Fruit fly (Drosophila melanogaster) whole organism, embryonic: ENCODE data around the gene yellow-e.

ENCODE experiments used
- Awh ChIP-seq: fragments of 200-800 bp; sonication (Bioruptor generic); IDR thresholded peaks from 2 replicates; pipeline ENCODE4, ENCODE4 v1.3.6; 2022; ENCODE audit warnings: missing biosample characterization, missing genetic modification characterization
- CG10147 ChIP-seq: fragments of 200-800 bp; sonication (Bioruptor generic); optimal IDR thresholded peaks from 2 replicates; lab custom pipeline; 2019; ENCODE audit warnings: missing biosample characterization, mild to moderate bottlenecking, missing genetic modification characterization, moderate library complexity
- CG11247 ChIP-seq: fragments of 200-800 bp; sonication (Bioruptor generic); IDR thresholded peaks from 2 replicates; pipeline ENCODE4 v1.3.6; 2022; ENCODE audit warnings: missing biosample characterization, missing genetic modification characterization
- CG13894 ChIP-seq: fragments of 200-800 bp; sonication (Bioruptor generic); optimal IDR thresholded peaks from 3 replicates; lab custom pipeline; 2018; ENCODE audit warnings: missing biosample characterization, mild to moderate bottlenecking, missing genetic modification characterization, moderate library complexity
- CG17612 ChIP-seq: fragments of 200-800 bp; sonication (Bioruptor generic); IDR thresholded peaks from 2 replicates; pipeline ENCODE4 v1.3.6; 2022; ENCODE audit warnings: missing biosample characterization, missing genetic modification characterization
- CG17802 ChIP-seq: fragments of 200-800 bp; sonication (Bioruptor generic); optimal IDR thresholded peaks from 2 replicates; lab custom pipeline; 2018; ENCODE audit warnings: missing biosample characterization, mild to moderate bottlenecking, missing genetic modification characterization, moderate library complexity
- CG17829 ChIP-seq: fragments of 200-800 bp; optimal IDR thresholded peaks from 2 replicates; lab custom pipeline; 2019; ENCODE audit warnings: missing biosample characterization, mild to moderate bottlenecking, missing genetic modification characterization, moderate library complexity
- CG18262 ChIP-seq: fragments of 200-800 bp; optimal IDR thresholded peaks from 3 replicates; lab custom pipeline; 2019; ENCODE audit warnings: missing biosample characterization, mild to moderate bottlenecking, missing genetic modification characterization, moderate library complexity
- CG18619 ChIP-seq: fragments of 200-800 bp; sonication (Bioruptor generic); optimal IDR thresholded peaks from 3 replicates; lab custom pipeline; 2017; ENCODE audit warnings: missing biosample characterization, mild to moderate bottlenecking, missing genetic modification characterization
- CG2120 ChIP-seq: fragments of 200-800 bp; sonication (Bioruptor generic); optimal IDR thresholded peaks from 3 replicates; lab custom pipeline; 2016; ENCODE audit warnings: missing biosample characterization, missing genetic modification characterization
- CG31224 ChIP-seq: fragments of 200-800 bp; sonication (Bioruptor generic); IDR thresholded peaks from 2 replicates; pipeline ENCODE4 v1.3.6; 2022; ENCODE audit warnings: missing biosample characterization, missing genetic modification characterization
- CG33557 ChIP-seq: fragments of 200-800 bp; sonication (Bioruptor generic); optimal IDR thresholded peaks from 2 replicates; lab custom pipeline; 2019; ENCODE audit warnings: missing biosample characterization, mild to moderate bottlenecking, missing genetic modification characterization, moderate library complexity
- CG3838 ChIP-seq: fragments of 200-800 bp; sonication (Bioruptor generic); optimal IDR thresholded peaks from 3 replicates; lab custom pipeline; 2016; ENCODE audit warnings: missing biosample characterization, missing genetic modification characterization
- CG3995 ChIP-seq: fragments of 200-800 bp; sonication (Bioruptor generic); optimal IDR thresholded peaks from 3 replicates; lab custom pipeline; 2016; ENCODE audit warnings: missing biosample characterization, missing genetic modification characterization
- CG4424 ChIP-seq: fragments of 200-800 bp; sonication (Bioruptor generic); optimal IDR thresholded peaks from 3 replicates; lab custom pipeline; 2016; ENCODE audit warnings: missing biosample characterization, missing genetic modification characterization
- CG4854 ChIP-seq: fragments of 200-800 bp; sonication (Bioruptor generic); optimal IDR thresholded peaks from 2 replicates; lab custom pipeline; 2016; ENCODE audit warnings: missing biosample characterization, missing genetic modification characterization, inconsistent platforms
- CG5245 ChIP-seq: fragments of 200-800 bp; sonication (Bioruptor generic); optimal IDR thresholded peaks from 3 replicates; lab custom pipeline; 2016; ENCODE audit warnings: missing biosample characterization, missing genetic modification characterization
- CG6689 ChIP-seq: fragments of 200-800 bp; sonication (Bioruptor generic); IDR thresholded peaks from 2 replicates; pipeline ENCODE4 v1.3.6; 2022; ENCODE audit warnings: missing biosample characterization, missing genetic modification characterization
- Dad ChIP-seq: fragments of 200-800 bp; sonication (Bioruptor generic); optimal IDR thresholded peaks from 3 replicates; lab custom pipeline; 2016; ENCODE audit warnings: missing biosample characterization, missing genetic modification characterization
- Deaf1 ChIP-seq: fragments of 200-800 bp; optimal IDR thresholded peaks from 3 replicates; lab custom pipeline; 2019; ENCODE audit warnings: missing biosample characterization, mild to moderate bottlenecking, missing genetic modification characterization, moderate library complexity
- Doc2 ChIP-seq: fragments of 200-800 bp; sonication (Bioruptor generic); IDR thresholded peaks from 2 replicates; pipeline ENCODE4 v1.3.6; 2022; ENCODE audit warnings: missing biosample characterization, missing genetic modification characterization
- E2f2 ChIP-seq: fragments of 200-800 bp; sonication (Bioruptor generic); IDR thresholded peaks from 2 replicates; pipeline ENCODE4 v1.3.6; 2022; ENCODE audit warnings: missing biosample characterization, missing genetic modification characterization
- Fer3 ChIP-seq: fragments of 200-800 bp; sonication (Bioruptor generic); optimal IDR thresholded peaks from 2 replicates; lab custom pipeline; 2018; ENCODE audit warnings: missing biosample characterization, mild to moderate bottlenecking, missing genetic modification characterization, moderate library complexity
- Gsc ChIP-seq: fragments of 200-800 bp; sonication (Bioruptor generic); IDR thresholded peaks from 2 replicates; pipeline ENCODE4 v1.3.6; 2022; ENCODE audit warnings: missing biosample characterization, missing genetic modification characterization
- HLHmδ ChIP-seq: fragments of 200-800 bp; sonication (Bioruptor generic); optimal IDR thresholded peaks from 2 replicates; lab custom pipeline; 2018; ENCODE audit warnings: missing biosample characterization, mild to moderate bottlenecking, missing genetic modification characterization, moderate library complexity
- Nf-YA ChIP-seq: fragments of 200-800 bp; sonication (Bioruptor generic); IDR thresholded peaks from 2 replicates; pipeline ENCODE4 v1.3.6; 2022; ENCODE audit warnings: missing biosample characterization, missing genetic modification characterization
- Oaz ChIP-seq: fragments of 200-800 bp; sonication (Bioruptor generic); IDR thresholded peaks from 2 replicates; pipeline ENCODE4 v1.3.6; 2022; ENCODE audit warnings: missing biosample characterization, missing genetic modification characterization
- Ptx1 ChIP-seq: fragments of 200-800 bp; sonication (Bioruptor generic); IDR thresholded peaks from 2 replicates; pipeline ENCODE4 v1.3.6; 2022; ENCODE audit warnings: missing biosample characterization, missing genetic modification characterization
- Scr ChIP-seq: fragments of 200-800 bp; sonication (Bioruptor generic); IDR thresholded peaks from 2 replicates; pipeline ENCODE4 v1.3.6; 2022; ENCODE audit warnings: missing biosample characterization, missing genetic modification characterization; ENCODE audit not compliant: partially characterized antibody
- Sin3A ChIP-seq: fragments of >200 bp; optimal IDR thresholded peaks from 2 replicates; lab custom pipeline; 2018
- TFAM ChIP-seq: fragments of 200-800 bp; sonication (Bioruptor generic); optimal IDR thresholded peaks from 2 replicates; lab custom pipeline; 2017; ENCODE audit warnings: missing biosample characterization, missing genetic modification characterization, inconsistent platforms
- abd-A ChIP-seq: fragments of 200-800 bp; sonication (Bioruptor generic); optimal IDR thresholded peaks from 3 replicates; lab custom pipeline; 2019; ENCODE audit warnings: missing biosample characterization, mild to moderate bottlenecking, missing genetic modification characterization, moderate library complexity
- az2 ChIP-seq: fragments of 200-800 bp; sonication (Bioruptor generic); optimal IDR thresholded peaks from 3 replicates; lab custom pipeline; 2016; ENCODE audit warnings: missing biosample characterization, missing genetic modification characterization
- br ChIP-seq: fragments of >200 bp; optimal IDR thresholded peaks from 2 replicates; lab custom pipeline; 2017
- cas ChIP-seq: fragments of 200-800 bp; sonication (Bioruptor generic); IDR thresholded peaks from 2 replicates; pipeline ENCODE4 v1.3.6; 2022; ENCODE audit warnings: missing biosample characterization, missing genetic modification characterization
- chm ChIP-seq: fragments of 200-800 bp; sonication (Bioruptor generic); IDR thresholded peaks from 2 replicates; pipeline ENCODE4 v1.3.6; 2022; ENCODE audit warnings: missing biosample characterization, missing genetic modification characterization
- ci ChIP-seq: fragments of 200-800 bp; sonication (Bioruptor generic); IDR thresholded peaks from 3 replicates; pipeline ENCODE4 v1.3.6; 2022; ENCODE audit warnings: missing biosample characterization, missing genetic modification characterization
- dimm ChIP-seq: fragments of 200-800 bp; sonication (Bioruptor generic); IDR thresholded peaks from 2 replicates; pipeline ENCODE4 v1.3.6; 2022; ENCODE audit warnings: missing biosample characterization, missing genetic modification characterization
- esg ChIP-seq: fragments of 200-800 bp; sonication (Bioruptor generic); conservative IDR thresholded peaks from 2 replicates; pipeline ENCODE4 v1.3.6; 2022; ENCODE audit warnings: missing biosample characterization, missing genetic modification characterization
- exex ChIP-seq: fragments of 200-800 bp; sonication (Bioruptor generic); optimal IDR thresholded peaks from 4 replicates; lab custom pipeline; 2018; ENCODE audit warnings: missing biosample characterization, mild to moderate bottlenecking, missing genetic modification characterization, moderate library complexity
- gem ChIP-seq: fragments of 200-800 bp; sonication (Bioruptor generic); optimal IDR thresholded peaks from 2 replicates; lab custom pipeline; 2019; ENCODE audit warnings: missing biosample characterization, mild to moderate bottlenecking, missing genetic modification characterization, moderate library complexity
- inv ChIP-seq: fragments of 200-800 bp; sonication (Bioruptor generic); IDR thresholded peaks from 2 replicates; pipeline ENCODE4 v1.3.6; 2022; ENCODE audit warnings: missing biosample characterization, missing genetic modification characterization; ENCODE audit not compliant: partially characterized antibody
- lab ChIP-seq: fragments of 200-800 bp; sonication (Bioruptor generic); optimal IDR thresholded peaks from 3 replicates; lab custom pipeline; 2017; ENCODE audit warnings: missing biosample characterization, missing genetic modification characterization, mild to moderate bottlenecking, moderate library complexity, missing genetic modification reagents
- lmd ChIP-seq: fragments of 200-800 bp; sonication (Bioruptor generic); IDR thresholded peaks from 2 replicates; pipeline ENCODE4 v1.3.6; 2022; ENCODE audit warnings: missing biosample characterization, missing genetic modification characterization
- pan ChIP-seq, 4 experiments: fragments of >200 bp in 3 of 4; fragments of 200-800 bp in 1 of 4; sonication (Bioruptor generic) in 1 of 4; optimal IDR thresholded peaks in 3 of 4; IDR thresholded peaks in 1 of 4; 2 replicates each; pipeline versions ENCODE4 v1.3.6 to Lab custom; 2017 to 2022; ENCODE audit warnings: missing biosample characterization in 2 of 4, missing genetic modification characterization in 2 of 4, mixed read lengths in 1 of 4
- pros ChIP-seq: fragments of 200-800 bp; sonication (Bioruptor generic); optimal IDR thresholded peaks from 3 replicates; lab custom pipeline; 2019; ENCODE audit warnings: missing biosample characterization, mild to moderate bottlenecking, missing genetic modification characterization, moderate library complexity
- slou ChIP-seq: fragments of 200-800 bp; sonication (Bioruptor generic); optimal IDR thresholded peaks from 3 replicates; lab custom pipeline; 2016; ENCODE audit warnings: missing biosample characterization, missing genetic modification characterization
- sna ChIP-seq: fragments of 200-800 bp; sonication (Bioruptor generic); IDR thresholded peaks from 2 replicates; pipeline ENCODE4 v1.3.6; 2022; ENCODE audit warnings: missing biosample characterization, missing genetic modification characterization; ENCODE audit not compliant: partially characterized antibody
- sr ChIP-seq: fragments of 200-800 bp; sonication (Bioruptor generic); IDR thresholded peaks from 3 replicates; pipeline ENCODE4 v1.3.6; 2022; ENCODE audit warnings: missing biosample characterization, missing genetic modification characterization
- ttk ChIP-seq: fragments of 200-800 bp; sonication (Bioruptor generic); IDR thresholded peaks from 2 replicates; pipeline ENCODE4 v2.1.2; 2022; ENCODE audit warnings: missing biosample characterization, missing genetic modification characterization
- zf30C ChIP-seq: fragments of 200-800 bp; sonication (Bioruptor generic); optimal IDR thresholded peaks from 3 replicates; lab custom pipeline; 2018; ENCODE audit warnings: missing biosample characterization, mild to moderate bottlenecking, missing genetic modification characterization

yellow-e gene

DNA sequence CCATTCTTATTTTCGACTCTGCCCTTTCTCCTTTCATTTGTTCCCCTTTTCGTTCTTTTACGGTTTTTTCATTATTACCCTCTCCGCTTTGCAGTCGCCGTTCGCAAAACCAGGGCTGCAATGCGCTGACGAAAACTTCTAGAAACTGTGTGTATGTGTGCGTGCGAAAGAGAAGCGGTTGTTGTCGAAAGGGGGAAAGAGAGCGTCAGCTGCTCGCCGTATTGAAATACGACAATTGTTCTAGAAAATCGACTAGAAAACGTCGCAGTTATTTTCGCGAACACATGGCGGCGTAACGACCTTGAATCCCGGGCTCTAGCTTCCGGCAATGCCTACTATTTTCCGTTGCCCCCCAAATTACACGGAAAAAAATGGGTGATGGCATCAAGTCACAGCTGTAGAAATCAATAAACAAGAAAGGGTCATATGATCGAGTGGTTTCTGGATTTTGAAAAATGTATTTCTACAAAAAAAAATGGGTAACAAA lies 32.4 kb downstream of the yellow-e start (continued):
- TF ChIP-seq Dad (GFP tag; lab: Kevin White, UChicago) = no peak
- no peak for TF ChIP-seq lab (GFP tag; lab: Kevin White, UChicago)
- no peak for TF ChIP-seq sr (GFP tag; lab: Robert Waterston, UW)
- peak; percentile 8 for TF ChIP-seq CG17829 (tag; lab: Kevin White, UChicago)
- no peak for TF ChIP-seq Sin3A
- no peak for TF ChIP-seq inv
- TF ChIP-seq Fer3 (tag; lab: Kevin White, UChicago) = peak; percentile 5
- TF ChIP-seq E2f2 (GFP tag; lab: Robert Waterston, UW) = no peak
- TF ChIP-seq CG33557 (GFP tag; lab: Kevin White, UChicago) = no peak
- TF ChIP-seq CG31224 (GFP tag; lab: Robert Waterston, UW) = no peak
- no peak for TF ChIP-seq Ptx1 (GFP tag; lab: Robert Waterston, UW)
- TF ChIP-seq slou (GFP tag; lab: Kevin White, UChicago) = no peak
- no peak for TF ChIP-seq CG18262 (tag; lab: Kevin White, UChicago)
- no peak; the same call in 1 of the 2 replicates for TF ChIP-seq lmd
- TF ChIP-seq Awh (GFP tag; lab: Robert Waterston, UW) = no peak
- TF ChIP-seq CG5245 = no peak
- TF ChIP-seq HLHmδ = no peak
- no peak for TF ChIP-seq CG10147
- TF ChIP-seq zf30C (GFP tag; lab: Kevin White, UChicago) = peak; percentile 86
- no peak for TF ChIP-seq abd-A
- TF ChIP-seq CG3838 (GFP tag; lab: Kevin White, UChicago) = no peak
- no peak for TF ChIP-seq CG11247 (GFP tag; lab: Robert Waterston, UW)
- TF ChIP-seq pros = no peak

DNA sequence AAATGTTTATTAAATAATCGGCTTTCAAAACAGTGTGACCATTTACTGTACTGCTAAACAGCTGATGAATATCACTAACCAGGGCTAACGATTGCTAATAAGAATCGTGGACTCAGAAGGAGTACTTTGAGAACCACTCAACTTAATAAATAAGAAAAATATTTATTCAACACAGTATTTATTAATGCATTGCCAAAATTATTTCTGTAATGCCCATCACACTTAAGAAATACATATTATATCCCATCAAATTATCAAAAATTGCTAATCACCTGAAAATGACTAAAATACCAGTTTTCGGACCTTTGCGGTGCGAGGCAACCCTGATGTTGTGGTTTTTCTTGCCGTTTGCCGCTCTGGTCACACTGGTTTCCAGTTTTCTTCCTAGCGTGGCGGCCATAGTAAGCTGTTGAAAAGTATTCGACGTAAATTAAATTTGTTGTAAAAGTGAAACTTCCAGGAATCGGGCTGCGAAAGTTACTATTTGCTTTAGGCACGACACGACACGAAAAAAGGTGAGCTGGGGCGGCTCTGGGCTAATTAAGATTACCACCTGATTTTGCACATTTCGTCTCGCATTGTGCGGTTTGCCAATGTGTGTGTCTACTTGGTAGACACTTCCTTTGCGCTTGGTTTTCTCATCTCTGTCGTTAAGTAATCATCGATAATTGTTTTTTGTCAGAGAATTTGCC lies 33.2 kb downstream of the yellow-e start, which contains the start of the genes mRpS21 and Droj2:
Gene mRpS21 (minus strand): TSS at position 66 of the 692 bp plus-strand sequence.
Gene Droj2 (plus strand): TSS at position 363 of the 692 bp plus-strand sequence.
- TF ChIP-seq pan (optimal IDR thresholded peaks at IDR 0.05; lab: Kevin White, UChicago) = no peak
- TF ChIP-seq pan (GFP tag; optimal IDR thresholded peaks at IDR 0.05 in 1 of 2, IDR thresholded peaks at IDR 0.05 in 1 of 2) = no peak
- TF ChIP-seq CG17802 (tag; lab: Kevin White, UChicago) = no peak
- TF ChIP-seq Nf-YA (GFP tag; lab: Robert Waterston, UW) = no peak
- TF ChIP-seq gem (tag; lab: Kevin White, UChicago) = peak; percentile 71
- no peak for TF ChIP-seq Gsc (GFP tag; lab: Robert Waterston, UW)
- no peak for TF ChIP-seq chm (GFP tag; lab: Robert Waterston, UW)
- 0 out of 3 replicates have a peak, but pooled peaks have one; percentile 48 for TF ChIP-seq ci (GFP tag; lab: Robert Waterston, UW)
- TF ChIP-seq CG3995 (GFP tag; lab: Kevin White, UChicago) = peak; percentile 74
- no peak for TF ChIP-seq TFAM (GFP tag; lab: Kevin White, UChicago)
- peak; percentile 15 for TF ChIP-seq CG18619 (GFP tag; lab: Kevin White, UChicago)
- TF ChIP-seq CG4424 = peak; percentile 36
- no peak for TF ChIP-seq CG17612 (GFP tag; lab: Robert Waterston, UW)
- TF ChIP-seq CG13894 (tag; lab: Kevin White, UChicago) = peak; percentile 59
- no peak for TF ChIP-seq Oaz
- peak; percentile 51 for TF ChIP-seq Scr (GFP tag; lab: Robert Waterston, UW)
- no peak for TF ChIP-seq CG4854 (GFP tag; lab: Kevin White, UChicago)
- peak; percentile 40 for TF ChIP-seq exex (tag; lab: Kevin White, UChicago)
- TF ChIP-seq CG6689 (GFP tag; lab: Robert Waterston, UW) = no peak
- no peak for TF ChIP-seq dimm (GFP tag; lab: Robert Waterston, UW)
- peak; percentile 83 for TF ChIP-seq CG2120
- no peak for TF ChIP-seq sna (GFP tag; lab: Robert Waterston, UW)
- TF ChIP-seq az2 = peak; percentile 23
- TF ChIP-seq Sin3A = peak; percentile 86
- TF ChIP-seq ttk (GFP tag; lab: Robert Waterston, UW) = no peak
- no peak for TF ChIP-seq Doc2
- peak; percentile 23; the same call in 1 of the 2 replicates for TF ChIP-seq esg (GFP tag; lab: Robert Waterston, UW)
- TF ChIP-seq Deaf1 (tag; lab: Kevin White, UChicago) = peak; percentile 21
- TF ChIP-seq br (lab: Kevin White, UChicago) = no peak
- TF ChIP-seq cas (GFP tag; lab: Robert Waterston, UW) = no peak
